Worm (Caenorhabditis elegans) whole organism, L4/young adult: ENCODE measurements around the gene dod-22.

Source experiments
- W03F9.2 ChIP-seq: fragments of 150-350 bp; optimal IDR thresholded peaks from 2 replicates; lab custom pipeline; 2014; ENCODE audit warnings: missing biosample characterization, missing genetic modification characterization
- dao-5 ChIP-seq: sonication (generic microtip); optimal IDR thresholded peaks from 2 replicates; lab custom pipeline; 2016; ENCODE audit warnings: missing genotype, missing genetic modification characterization, moderate library complexity, missing compliant biosample characterization
- him-1 ChIP-seq: sonication (generic microtip); optimal IDR thresholded peaks from 2 replicates; lab custom pipeline; 2016; ENCODE audit warnings: missing genotype, missing genetic modification reagents, missing genetic modification characterization, missing compliant biosample characterization

DNA sequence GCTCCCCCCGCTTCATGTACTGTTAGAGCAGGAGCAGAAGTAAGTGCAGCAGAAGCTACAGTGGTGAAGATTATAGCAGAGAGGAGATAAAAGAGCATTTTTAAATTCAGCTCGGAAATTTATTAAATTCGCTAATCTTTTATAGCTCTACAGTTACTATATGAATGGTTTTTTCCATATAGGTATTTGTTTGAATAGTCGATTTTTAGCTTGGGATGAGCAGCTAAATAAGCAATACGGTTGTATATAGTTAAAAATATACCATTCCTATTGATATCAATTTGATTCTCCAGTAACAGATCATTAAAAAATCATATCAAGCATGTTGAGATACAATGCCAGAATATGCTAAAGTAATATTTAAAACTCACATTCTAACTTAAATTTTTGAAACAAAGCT, 38.5 kb upstream of the dod-22 start, which contains the start of gene srlf-5:
- TF ChIP-seq W03F9.2 (tag; lab: Kevin White, UChicago) (no peak), him-1 (tag; lab: Kevin White, UChicago) (no peak), dao-5 (no peak)
